Worm (Caenorhabditis elegans): ENCODE measurements around the gene K10G4.10.

DNA sequence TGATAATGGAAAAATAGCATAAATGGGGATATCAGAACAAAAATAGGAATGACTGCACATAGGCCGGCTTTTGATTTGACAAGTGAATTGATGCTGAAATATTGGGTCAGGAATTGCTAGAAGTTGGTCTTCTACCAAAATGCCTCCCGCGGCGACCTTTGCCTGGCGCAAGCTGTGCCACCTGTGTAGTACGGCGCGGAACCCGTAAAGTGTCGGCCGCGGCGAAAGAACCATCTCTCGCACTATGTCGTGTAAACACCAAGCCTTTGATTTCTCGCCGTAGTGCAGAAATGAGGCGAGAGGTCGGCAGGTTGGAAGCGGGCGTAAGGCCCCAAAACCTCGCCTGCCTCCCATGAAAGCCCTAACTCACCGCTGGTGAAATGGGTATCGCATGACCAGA, 12.0 kb upstream of the K10G4.10 start:
- TF ChIP-seq ama-1 (optimal IDR thresholded peaks at IDR 0.05) (no peak), nhr-23 (tag; optimal IDR thresholded peaks at IDR 0.05) (no peak), elt-3 (tag; optimal IDR thresholded peaks at IDR 0.05) (no peak), R02D3.7 (tag; optimal IDR thresholded peaks at IDR 0.05) (no peak), nhr-43 (tag; optimal IDR thresholded peaks at IDR 0.05; ENCODE audit: poor library complexity, severe bottlenecking) (no peak), egl-27 (tag; optimal IDR thresholded peaks at IDR 0.05) (no peak), nhr-237 (tag; optimal IDR thresholded peaks at IDR 0.05) (no peak), aly-2 (tag; optimal IDR thresholded peaks at IDR 0.05) (no peak), fos-1 (tag; optimal IDR thresholded peaks at IDR 0.05) (no peak), ceh-16 (tag; optimal IDR thresholded peaks at IDR 0.05) (no peak), snpc-4 (tag; optimal IDR thresholded peaks at IDR 0.05) (peak; percentile 19)

Measured in whole organism, L3 larva.